Fruit fly (Drosophila melanogaster) S2 (cell line): Measurements from ENCODE around the gene beag.

Source experiments
- CG8478 ChIP-seq: fragments of >200 bp; optimal IDR thresholded peaks from 2 replicates; lab custom pipeline; 2018
- CTCF ChIP-seq, 2 experiments: fragments of >200 bp; optimal IDR thresholded peaks; 2 replicates each; lab custom pipeline; 2018

Gene beag

DNA sequence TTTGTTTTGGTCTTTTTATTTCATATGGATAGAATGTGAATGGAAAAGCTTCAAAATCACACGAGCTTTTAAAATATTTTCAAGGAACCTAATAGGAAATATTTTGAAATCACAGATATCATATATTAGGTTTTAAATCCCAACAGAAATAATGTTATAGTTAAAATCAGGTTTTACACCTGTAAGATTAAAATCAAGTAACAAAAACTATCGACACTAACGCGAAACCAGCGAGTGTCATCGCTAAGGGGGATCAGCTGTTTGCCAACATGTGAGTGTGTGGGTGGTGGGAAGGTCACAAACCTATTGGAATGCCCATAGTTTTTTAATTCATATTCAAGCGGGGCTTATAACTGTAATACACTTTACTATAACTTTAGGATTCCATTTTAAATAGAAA lies 26.2 kb downstream of the beag start, which contains the start of gene hyx:
Gene hyx (plus strand): TSS at position 109 of the 400 bp plus-strand sequence.
- no peak for TF ChIP-seq CTCF (optimal IDR thresholded peaks at IDR 0.05; lab: Kevin White, UChicago)
- no peak for TF ChIP-seq CG8478

DNA sequence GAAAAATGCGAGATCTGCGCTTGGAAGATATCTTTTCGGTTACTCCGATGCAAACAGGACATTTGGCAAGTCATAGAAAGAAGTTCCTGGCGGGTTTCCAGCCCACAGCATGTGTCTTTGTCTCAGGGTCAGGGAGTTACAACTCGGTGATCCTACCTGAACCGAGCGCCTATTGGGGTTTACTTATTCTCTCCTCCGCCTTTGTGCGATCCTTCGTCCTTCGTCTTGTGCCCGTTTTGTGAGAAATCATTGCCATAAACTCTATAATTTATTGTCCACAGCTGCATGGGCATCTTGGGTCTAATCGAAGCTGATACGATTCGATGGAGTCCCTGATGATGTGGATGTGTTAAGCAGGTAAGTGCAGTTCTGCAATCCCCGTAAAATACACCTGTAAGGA lies 26.9 kb downstream of the beag start:
- TF ChIP-seq CTCF (optimal IDR thresholded peaks at IDR 0.05; lab: Kevin White, UChicago) (no peak), CG8478 (no peak)

DNA sequence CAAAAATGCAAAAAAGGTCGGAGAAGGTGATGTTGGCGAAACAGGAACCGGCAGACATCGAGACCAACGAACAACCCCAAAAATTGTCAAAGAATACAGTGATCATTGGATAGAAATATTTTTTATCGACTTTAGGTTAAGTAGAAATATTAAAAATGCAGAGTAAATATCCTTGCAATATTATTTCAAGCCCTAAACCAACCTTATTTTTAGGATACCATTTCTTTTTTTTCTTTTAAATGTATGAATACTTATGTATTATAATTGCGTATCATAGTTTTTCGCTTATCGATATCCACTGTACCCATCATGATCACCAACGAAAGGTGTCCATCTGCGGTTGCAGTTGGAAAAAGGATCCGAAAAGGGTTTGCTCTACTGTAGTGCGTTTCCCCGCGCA lies 29.6 kb downstream of the beag start:
- TF ChIP-seq CG8478: no peak
- TF ChIP-seq CTCF (optimal IDR thresholded peaks at IDR 0.05; lab: Kevin White, UChicago): no peak

DNA sequence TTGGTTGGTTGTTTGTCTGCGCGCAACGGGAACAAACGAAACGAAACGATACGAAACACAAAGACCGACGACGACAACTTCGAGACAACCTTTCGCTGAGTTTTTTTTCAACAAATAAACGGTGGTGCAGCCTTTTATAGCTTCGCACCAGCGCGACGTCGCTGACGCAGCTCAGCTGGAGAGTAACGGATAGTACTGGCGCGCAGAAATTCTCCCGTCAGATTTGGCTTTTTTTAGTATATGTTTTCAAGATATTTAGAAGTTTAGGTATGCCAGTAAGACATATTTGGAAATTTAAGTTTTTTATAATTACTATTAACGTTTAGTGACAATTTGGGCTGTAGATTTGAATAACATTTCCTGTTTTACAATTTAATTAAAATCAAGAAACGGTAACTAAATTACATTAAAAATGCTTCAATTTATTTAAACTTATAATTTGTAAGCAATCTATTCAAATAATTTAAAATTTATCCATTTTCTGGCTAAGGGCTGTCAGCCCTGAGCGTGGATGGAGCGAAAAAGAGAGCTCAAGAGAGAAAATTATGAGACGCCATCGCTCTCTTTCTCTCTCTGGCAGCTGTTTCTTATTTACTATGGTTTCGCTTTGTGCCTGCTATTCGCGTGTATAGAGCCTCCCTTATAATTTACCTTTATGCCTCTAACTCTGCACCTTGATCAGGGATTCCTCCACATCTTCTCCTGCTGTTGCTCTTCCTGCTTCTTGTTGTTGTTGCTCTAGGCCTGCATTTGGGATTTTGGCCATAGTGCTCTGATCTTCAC lies 31.1 kb downstream of the beag start:
- TF ChIP-seq CG8478: no peak
- no peak for TF ChIP-seq CTCF (optimal IDR thresholded peaks at IDR 0.05; lab: Kevin White, UChicago)

DNA sequence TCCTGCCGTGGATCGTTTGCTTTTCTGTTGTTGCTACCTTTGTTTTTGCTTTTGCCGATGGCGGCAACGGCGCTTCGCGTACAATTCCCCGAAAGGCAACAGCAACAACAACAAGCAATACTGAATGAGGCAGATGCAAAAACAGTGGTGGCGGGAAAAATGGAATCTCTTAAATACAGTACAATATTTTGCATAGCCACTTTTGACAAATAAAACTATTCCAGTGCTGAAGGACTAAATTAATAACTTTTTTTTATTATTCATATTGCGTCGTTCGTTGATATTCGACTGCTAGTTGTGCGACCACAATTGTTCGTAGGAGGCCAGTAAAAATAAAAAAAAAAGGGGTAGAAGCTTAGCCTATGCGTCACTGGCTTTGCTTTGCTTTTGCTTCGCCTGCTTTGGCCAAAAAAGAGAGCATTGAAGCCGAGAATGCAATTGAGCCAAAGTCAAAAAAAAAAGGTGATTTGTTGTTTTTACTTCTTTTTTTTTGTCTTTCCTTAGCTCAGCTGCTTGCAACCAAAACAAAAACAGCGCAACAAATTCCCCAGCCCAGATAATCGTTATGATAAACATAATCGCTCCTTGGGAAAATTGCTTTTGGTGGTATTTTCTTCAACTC lies 33.0 kb downstream of the beag start:
- no peak for TF ChIP-seq CG8478
- no peak for TF ChIP-seq CTCF (optimal IDR thresholded peaks at IDR 0.05; lab: Kevin White, UChicago)

DNA sequence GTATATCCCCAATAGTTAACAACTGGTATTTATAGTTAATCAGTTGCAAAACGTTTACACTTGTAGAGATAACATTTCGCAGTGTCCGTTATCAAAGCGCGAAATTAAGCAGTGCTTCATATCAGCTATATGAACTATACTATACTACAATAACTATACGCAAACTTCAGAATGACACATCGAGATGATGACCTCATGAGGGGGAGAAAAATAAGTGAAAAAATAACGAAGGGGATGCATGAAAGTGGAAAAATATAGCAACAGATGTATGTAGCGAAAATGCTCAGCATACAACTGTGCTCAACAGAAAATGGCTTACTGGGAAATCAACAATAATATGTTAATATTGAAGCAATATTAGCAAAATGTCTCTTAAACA lies 34.1 kb downstream of the beag start:
- no peak for TF ChIP-seq CG8478
- no peak for TF ChIP-seq CTCF (optimal IDR thresholded peaks at IDR 0.05; lab: Kevin White, UChicago)

DNA sequence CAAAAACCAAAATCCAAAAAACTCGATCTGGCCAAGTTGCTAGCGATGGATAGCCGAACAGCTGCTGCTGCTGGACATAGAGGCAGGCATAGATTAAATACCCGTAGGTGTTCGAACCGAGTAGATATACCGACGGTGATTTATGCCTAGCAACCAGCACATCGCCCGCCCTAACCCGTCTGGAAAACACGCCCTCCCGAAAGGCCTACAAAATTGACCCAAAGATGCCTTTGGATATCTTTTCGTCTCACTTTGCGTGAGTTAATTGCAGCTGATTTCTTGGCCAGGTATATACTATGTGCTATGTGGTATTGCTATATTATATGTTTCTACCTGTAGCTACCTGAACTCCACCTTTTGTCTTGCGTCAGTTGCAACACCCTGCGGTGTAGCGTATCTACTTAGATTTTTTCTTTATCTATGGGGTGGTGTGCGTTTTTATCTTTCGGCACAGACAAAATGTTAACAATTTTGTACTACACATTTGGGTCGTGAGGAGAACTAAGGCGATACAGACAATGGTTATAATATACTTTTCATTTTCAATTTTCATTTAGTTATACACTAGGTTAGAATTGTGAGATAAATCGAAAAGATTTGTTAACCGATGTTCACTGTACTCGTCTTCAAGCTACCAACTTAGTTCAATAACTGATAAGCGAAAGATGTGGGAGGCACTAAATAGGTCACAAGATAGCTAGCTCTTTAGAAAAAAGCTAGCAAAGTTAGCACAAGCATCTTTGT lies 34.7 kb downstream of the beag start:
- no peak for TF ChIP-seq CG8478
- TF ChIP-seq CTCF (optimal IDR thresholded peaks at IDR 0.05; lab: Kevin White, UChicago): no peak

DNA sequence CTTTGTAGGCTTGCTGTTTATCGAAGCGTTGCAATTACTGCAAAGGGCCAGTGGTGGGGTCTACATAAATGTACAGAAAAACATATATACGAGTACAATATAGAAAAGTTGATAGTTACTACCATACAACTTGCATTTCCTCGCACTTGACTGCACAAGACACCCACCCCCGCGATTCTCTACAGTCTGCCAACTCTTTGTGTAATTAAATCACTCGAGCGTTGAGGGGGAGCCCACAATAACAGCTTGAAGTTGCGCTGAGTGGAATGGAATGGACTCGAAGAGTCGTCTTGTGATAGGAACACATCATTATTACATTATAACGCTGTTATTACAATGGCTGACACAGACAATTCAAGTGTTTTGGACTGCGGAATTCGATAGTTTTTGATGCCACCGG lies 35.5 kb downstream of the beag start:
- TF ChIP-seq CTCF (optimal IDR thresholded peaks at IDR 0.05; lab: Kevin White, UChicago) (no peak), CG8478 (no peak)

DNA sequence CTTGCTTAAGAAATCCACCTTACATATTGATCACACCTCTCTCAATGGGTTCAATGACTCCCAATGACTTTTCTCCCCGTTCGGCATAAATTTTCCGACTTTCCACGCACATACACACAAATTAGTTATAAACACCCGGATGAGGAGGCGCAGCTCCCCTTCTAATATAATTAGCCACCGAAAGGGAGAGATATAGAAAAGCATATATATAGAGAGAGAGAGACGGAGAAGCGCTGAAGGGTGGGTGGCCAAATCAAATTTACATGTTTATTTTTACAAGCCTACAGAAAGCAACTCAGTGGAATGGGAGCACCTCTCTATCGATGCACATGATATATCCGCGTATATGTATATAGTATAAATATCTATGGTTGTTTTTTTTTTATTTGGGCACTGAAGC lies 36.2 kb downstream of the beag start:
- TF ChIP-seq CG8478 (no peak), CTCF (optimal IDR thresholded peaks at IDR 0.05; lab: Kevin White, UChicago) (no peak)

DNA sequence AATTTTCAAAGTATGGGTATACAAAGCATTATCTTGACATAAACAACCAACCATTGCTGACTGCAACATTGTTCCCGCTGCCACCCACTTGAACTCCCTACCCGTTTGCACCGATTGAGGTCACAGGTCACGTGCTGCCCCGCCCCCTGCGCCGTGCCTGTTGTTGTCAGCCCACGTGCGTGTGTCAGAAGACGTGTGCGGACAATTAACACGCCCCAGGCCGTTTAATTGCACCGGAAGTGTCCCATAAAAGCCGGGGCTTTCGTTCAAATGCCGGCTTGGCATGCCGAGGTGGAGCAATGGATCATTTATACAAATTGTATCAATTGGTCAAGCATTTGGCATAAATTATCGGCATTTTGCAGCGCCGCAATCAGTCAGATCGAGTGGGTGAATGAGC lies 37.8 kb downstream of the beag start:
- TF ChIP-seq CG8478: no peak
- no peak for TF ChIP-seq CTCF (optimal IDR thresholded peaks at IDR 0.05; lab: Kevin White, UChicago)

DNA sequence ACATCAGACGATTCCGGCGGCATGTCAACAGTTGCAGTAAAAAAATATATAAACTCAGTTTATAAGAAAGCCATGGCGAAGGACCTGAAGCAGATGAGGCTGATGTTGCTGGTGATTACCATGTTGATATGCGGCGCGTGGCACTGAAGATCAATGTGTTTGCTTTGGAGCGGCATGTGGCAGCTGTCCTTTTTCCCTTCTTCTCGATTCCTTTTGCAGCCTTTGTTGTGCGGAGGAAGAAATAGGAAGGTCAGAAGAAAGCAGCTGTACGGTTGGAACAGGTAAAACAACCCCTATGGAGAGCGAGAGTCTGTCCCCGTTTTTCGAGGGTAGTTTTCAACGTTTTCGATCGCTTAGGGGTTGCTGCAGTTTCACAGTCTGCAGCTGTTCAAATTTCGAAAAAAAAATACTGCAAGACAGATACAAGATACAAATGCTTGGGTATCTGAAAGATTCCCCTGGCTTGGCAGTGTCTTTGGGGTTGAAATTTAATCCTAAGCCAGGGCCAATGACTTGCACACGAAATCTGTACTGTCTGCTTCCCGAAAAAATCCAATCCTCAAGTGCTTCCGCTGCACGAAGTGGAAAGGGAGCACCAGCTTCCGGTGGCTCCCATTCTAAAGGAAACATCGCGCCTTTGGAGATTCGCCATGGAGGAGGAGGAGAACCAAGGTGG lies 39.9 kb downstream of the beag start:
- TF ChIP-seq CTCF (optimal IDR thresholded peaks at IDR 0.05; lab: Kevin White, UChicago): no peak
- TF ChIP-seq CG8478: no peak

DNA sequence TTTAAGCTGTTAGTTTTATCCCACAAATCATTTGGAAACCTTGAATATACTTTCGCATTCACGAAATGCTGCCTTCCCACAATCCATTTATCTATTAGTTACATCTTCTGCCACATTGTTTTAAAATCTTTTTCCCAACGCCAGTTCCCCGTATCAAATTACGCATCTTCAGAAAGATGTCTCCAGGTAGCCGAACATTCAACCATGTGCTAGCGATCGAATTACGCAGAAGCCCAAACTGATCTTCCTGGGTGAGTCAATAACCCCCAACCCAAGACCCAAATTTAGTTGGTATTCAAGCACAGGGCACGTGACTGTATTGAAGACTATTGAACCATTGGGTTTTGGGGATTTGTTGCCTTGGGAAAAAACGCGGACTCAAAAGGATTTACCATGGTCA lies 40.9 kb downstream of the beag start:
- no peak for TF ChIP-seq CG8478
- no peak for TF ChIP-seq CTCF (optimal IDR thresholded peaks at IDR 0.05; lab: Kevin White, UChicago)

DNA sequence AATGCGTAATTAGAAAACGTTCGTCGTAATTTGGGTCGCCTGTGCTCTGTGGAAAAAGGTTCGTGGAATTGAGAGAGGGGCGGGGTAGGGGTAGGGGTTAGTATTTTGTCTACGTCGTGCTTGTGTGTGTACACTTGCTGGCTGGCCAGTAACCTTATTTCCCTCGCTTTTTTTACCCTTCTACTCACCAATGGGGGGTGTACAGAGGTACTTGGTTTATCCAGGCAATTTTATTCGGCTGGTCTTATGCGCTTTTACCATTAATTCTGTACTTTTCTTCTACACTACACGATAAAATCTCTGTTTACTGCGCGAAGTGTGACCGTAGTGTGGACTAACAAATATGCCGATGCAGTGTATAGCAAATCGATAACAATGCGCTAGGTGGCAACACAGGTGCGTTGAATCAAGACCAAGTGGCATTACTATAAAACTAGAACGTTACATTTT lies 45.2 kb downstream of the beag start, which contains the start of gene tgo:
Gene tgo (minus strand): TSS at position 334 of the 450 bp plus-strand sequence.
- TF ChIP-seq CTCF (optimal IDR thresholded peaks at IDR 0.05; lab: Kevin White, UChicago) (peak; percentile 15 to 47), CG8478 (no peak)

DNA sequence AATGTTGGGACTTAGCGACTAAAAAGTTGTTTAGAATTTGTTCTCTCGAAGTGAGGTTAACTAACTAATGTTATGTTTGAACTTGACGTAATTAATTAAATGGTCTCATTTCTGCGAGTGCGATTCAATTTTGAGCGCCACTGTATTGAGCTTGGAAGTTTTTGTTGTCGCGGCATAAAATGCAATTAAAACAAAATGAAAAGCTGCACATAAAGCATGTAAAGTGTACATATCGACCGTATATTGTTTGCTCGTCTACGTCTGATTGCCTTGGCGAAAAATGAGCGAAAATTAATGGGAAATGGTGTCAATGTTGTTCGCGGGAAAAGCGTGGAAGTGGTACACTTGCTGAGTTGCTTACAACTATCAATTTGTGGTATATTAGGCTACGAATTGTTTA lies 48.0 kb downstream of the beag start:
- TF ChIP-seq CTCF (optimal IDR thresholded peaks at IDR 0.05; lab: Kevin White, UChicago) (no peak), CG8478 (no peak)

DNA sequence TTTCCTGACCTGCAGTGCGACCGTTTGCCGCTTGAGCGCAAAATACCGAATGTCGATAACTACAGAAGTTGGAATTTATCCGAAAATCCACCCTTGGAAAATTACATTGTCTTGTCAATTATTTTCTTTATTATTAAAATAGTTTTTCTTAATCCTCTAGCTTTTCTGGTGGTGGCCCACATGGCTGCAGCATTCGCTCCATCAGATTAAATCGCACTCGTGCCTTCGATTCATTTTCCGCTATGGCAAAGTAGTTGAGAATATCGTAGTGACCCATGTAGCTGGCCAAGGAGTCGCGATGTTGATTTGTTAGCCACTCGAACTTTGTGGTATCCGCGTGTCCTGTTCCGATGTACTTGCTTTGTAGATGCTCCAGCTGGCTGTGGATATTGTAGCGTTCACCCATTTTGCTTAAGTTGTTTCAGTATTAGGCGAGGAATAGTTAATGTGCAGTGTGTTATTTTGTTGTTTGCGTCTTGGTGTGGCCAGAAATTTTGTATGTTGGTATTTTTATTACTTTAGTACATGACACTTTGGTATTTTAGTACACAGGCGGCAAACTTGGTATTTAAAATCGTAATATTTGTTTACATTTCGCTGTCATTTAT lies 49.9 kb downstream of the beag start, which contains the start of the genes Kcmf1, Sf3b5 and CG11986:
Gene Kcmf1 (minus strand): TSS at position 51 of the 608 bp plus-strand sequence.
Gene Sf3b5 (minus strand): TSS at position 483 of the 608 bp plus-strand sequence.
Gene CG11986 (plus strand): TSS at position 588 of the 608 bp plus-strand sequence.
- TF ChIP-seq CG8478 (no peak), CTCF (optimal IDR thresholded peaks at IDR 0.05; lab: Kevin White, UChicago) (no peak)
